Fruit fly (Drosophila melanogaster) S2 (cell line): ENCODE results near the gene CG15034.

ENCODE experiments used
- CG8478 ChIP-seq: fragments of >200 bp; optimal IDR thresholded peaks from 2 replicates; lab custom pipeline; 2018
- CTCF ChIP-seq, 2 experiments: fragments of >200 bp; optimal IDR thresholded peaks; 2 replicates each; lab custom pipeline; 2018

DNA sequence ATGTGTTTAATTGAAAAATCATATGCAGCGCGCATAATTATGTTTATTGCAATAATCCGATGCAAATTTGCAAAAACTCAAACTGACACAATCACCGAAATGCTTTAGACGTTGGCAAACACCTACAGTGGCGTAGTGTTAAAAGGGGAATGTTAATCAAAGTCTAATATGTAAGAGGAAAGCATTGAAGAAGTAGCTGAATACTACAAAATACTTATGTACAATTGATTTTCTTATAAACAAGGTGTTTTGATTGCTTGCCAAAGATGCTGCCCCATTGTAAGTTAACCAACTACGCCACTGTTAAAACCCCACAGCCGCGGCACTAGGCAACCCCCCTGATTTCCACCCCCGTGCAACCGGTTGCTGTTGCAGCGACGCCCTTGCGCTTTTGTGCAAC is 32.3 kb upstream of the CG15034 start:
- TF ChIP-seq CG8478 = no peak
- TF ChIP-seq CTCF (optimal IDR thresholded peaks at IDR 0.05; lab: Kevin White, UChicago) = no peak
